Fruit fly (Drosophila melanogaster) whole organism: Measurements from ENCODE around the gene CG42299.

ENCODE experiments used
- CG8478 ChIP-seq: fragments of >200 bp; optimal IDR thresholded peaks from 2 replicates; lab custom pipeline; 2018; ENCODE audit warnings: inconsistent platforms
- Dll ChIP-seq: fragments of >200 bp; optimal IDR thresholded peaks from 2 replicates; lab custom pipeline; 2017
- EcR ChIP-seq, 2 experiments: fragments of >200 bp; optimal IDR thresholded peaks; 2 replicates each; lab custom pipeline; 2017; ENCODE audit warnings: missing biosample characterization in 2 of 2, missing genetic modification characterization in 2 of 2, missing genetic modification reagents in 2 of 2
- pan ChIP-seq: fragments of >200 bp; optimal IDR thresholded peaks from 2 replicates; lab custom pipeline; 2017
- usp ChIP-seq: fragments of >200 bp; optimal IDR thresholded peaks from 2 replicates; lab custom pipeline; 2017; ENCODE audit warnings: missing biosample characterization, missing genetic modification characterization, mixed read lengths

dm6 chrX:15592822-15593476, 17.5 kb upstream of the CG42299 start:
- TF ChIP-seq CG8478 = no peak
- no peak for TF ChIP-seq pan (lab: Kevin White, UChicago)
- TF ChIP-seq usp (GFP tag; lab: Kevin White, UChicago) = no peak
- TF ChIP-seq EcR (GFP tag; optimal IDR thresholded peaks at IDR 0.05; lab: Kevin White, UChicago) = no peak
- TF ChIP-seq Dll (lab: Kevin White, UChicago) = peak; percentile 31
